Worm (Caenorhabditis elegans) whole organism, late embryonic: ENCODE measurements around the gene delm-1.

Source experiments
- ama-1 ChIP-seq: fragments of 150-350 bp; optimal IDR thresholded peaks from 2 replicates; lab custom pipeline; 2014
- elt-2 ChIP-seq: sonication (generic microtip); optimal IDR thresholded peaks from 2 replicates; lab custom pipeline; 2016; ENCODE audit warnings: missing genetic modification reagents, missing genetic modification characterization, missing compliant biosample characterization
- fkh-6 ChIP-seq: sonication (generic microtip); optimal IDR thresholded peaks from 2 replicates; lab custom pipeline; 2016; ENCODE audit warnings: missing genetic modification characterization, missing compliant biosample characterization
- hlh-13 ChIP-seq: fragments of 200-800 bp; sonication (Bioruptor generic); optimal IDR thresholded peaks from 2 replicates; lab custom pipeline; 2018; ENCODE audit warnings: mild to moderate bottlenecking, missing genetic modification characterization, missing compliant biosample characterization
- npax-4 ChIP-seq: sonication (generic microtip); optimal IDR thresholded peaks from 2 replicates; lab custom pipeline; 2016; ENCODE audit warnings: missing genetic modification characterization, missing compliant biosample characterization
- odd-2 ChIP-seq: sonication (generic microtip); optimal IDR thresholded peaks from 2 replicates; lab custom pipeline; 2017; ENCODE audit warnings: antibody characterized with exemption, mild to moderate bottlenecking, missing genetic modification characterization, missing compliant biosample characterization
- pag-3 ChIP-seq: sonication (generic microtip); optimal IDR thresholded peaks from 2 replicates; lab custom pipeline; 2016; ENCODE audit warnings: missing compliant biosample characterization, missing genetic modification characterization, borderline replicate concordance
- pha-4 ChIP-seq: fragments of 150-350 bp; optimal IDR thresholded peaks from 2 replicates; lab custom pipeline; 2018; ENCODE audit warnings: missing biosample characterization, missing genetic modification reagents, missing genetic modification characterization
- pqm-1 ChIP-seq: sonication (generic microtip); optimal IDR thresholded peaks from 2 replicates; lab custom pipeline; 2016; ENCODE audit warnings: missing genetic modification characterization, missing compliant biosample characterization
- ref-2 ChIP-seq: sonication (generic microtip); optimal IDR thresholded peaks from 2 replicates; lab custom pipeline; 2016; ENCODE audit warnings: missing genetic modification characterization, missing compliant biosample characterization
- zip-5 ChIP-seq: sonication (generic microtip); optimal IDR thresholded peaks from 2 replicates; lab custom pipeline; 2016; ENCODE audit warnings: missing genetic modification characterization, missing compliant biosample characterization

ce11 chrIV:9094356-9094755 lies 40.9 kb downstream of the delm-1 start, which contains the start of gene mrpl-42:
- no peak for TF ChIP-seq zip-5 (tag; lab: Kevin White, UChicago)
- no peak for TF ChIP-seq pha-4 (tag; lab: Kevin White, UChicago)
- TF ChIP-seq pqm-1: no peak
- TF ChIP-seq hlh-13: no peak
- no peak for TF ChIP-seq ama-1
- TF ChIP-seq elt-2: no peak
- TF ChIP-seq odd-2 (tag; lab: Kevin White, UChicago): no peak
- TF ChIP-seq ref-2 (tag; lab: Kevin White, UChicago): no peak
- no peak for TF ChIP-seq fkh-6 (tag; lab: Kevin White, UChicago)
- TF ChIP-seq pag-3 (tag; lab: Kevin White, UChicago): no peak
- TF ChIP-seq npax-4 (tag; lab: Kevin White, UChicago): no peak
